Fruit fly (Drosophila melanogaster): ENCODE measurements around the gene Zaf1.

- TF ChIP-seq CG14711 (tag; optimal IDR thresholded peaks at IDR 0.05) = no peak
- TF ChIP-seq ovo (GFP tag; optimal IDR thresholded peaks at IDR 0.05) = no peak
- TF ChIP-seq tj (GFP tag; optimal IDR thresholded peaks at IDR 0.05) = no peak
- TF ChIP-seq CG12768 (GFP tag; optimal IDR thresholded peaks at IDR 0.05) = no peak
- no peak for TF ChIP-seq CG1620 (GFP tag; optimal IDR thresholded peaks at IDR 0.05)
- no peak for TF ChIP-seq toe (GFP tag; optimal IDR thresholded peaks at IDR 0.05)
- TF ChIP-seq Hr96 (GFP tag; optimal IDR thresholded peaks at IDR 0.05) = no peak
These were observed 32.3 kb upstream of the Zaf1 start for dm6 chr3R:11657786-11658193.

All from whole organism, adult.